Worm (Caenorhabditis elegans) whole organism, late embryonic: ENCODE measurements around the gene B0284.3.

Experiments
- C08G9.2 ChIP-seq: sonication (generic microtip); optimal IDR thresholded peaks from 2 replicates; lab custom pipeline; 2016; ENCODE audit warnings: mild to moderate bottlenecking, missing genetic modification characterization, moderate library complexity, missing compliant biosample characterization
- C38D4.7 ChIP-seq: fragments of 200-800 bp; sonication (Bioruptor generic); optimal IDR thresholded peaks from 2 replicates; lab custom pipeline; 2018; ENCODE audit warnings: mild to moderate bottlenecking, missing genetic modification characterization, moderate library complexity, missing compliant biosample characterization
- K02D7.2 ChIP-seq: sonication (generic microtip); optimal IDR thresholded peaks from 2 replicates; lab custom pipeline; 2017; ENCODE audit warnings: mild to moderate bottlenecking, missing genetic modification characterization, missing compliant biosample characterization
- T23F11.4 ChIP-seq: fragments of 200-800 bp; sonication (Bioruptor generic); optimal IDR thresholded peaks from 2 replicates; lab custom pipeline; 2018; ENCODE audit warnings: mild to moderate bottlenecking, missing genetic modification characterization, missing compliant biosample characterization
- Y22D7AL.16 ChIP-seq: sonication (generic microtip); optimal IDR thresholded peaks from 2 replicates; lab custom pipeline; 2016; ENCODE audit warnings: missing genetic modification characterization, missing compliant biosample characterization
- ahr-1 ChIP-seq: sonication (generic microtip); optimal IDR thresholded peaks from 2 replicates; lab custom pipeline; 2016; ENCODE audit warnings: missing genetic modification characterization, missing compliant biosample characterization
- ama-1 ChIP-seq: fragments of 150-350 bp; optimal IDR thresholded peaks from 2 replicates; lab custom pipeline; 2014
- ceh-18 ChIP-seq: sonication (generic microtip); optimal IDR thresholded peaks from 2 replicates; lab custom pipeline; 2016; ENCODE audit warnings: missing genetic modification characterization, missing compliant biosample characterization
- ceh-19 ChIP-seq: fragments of 200-800 bp; sonication (Bioruptor generic); optimal IDR thresholded peaks from 2 replicates; lab custom pipeline; 2018; ENCODE audit warnings: mild to moderate bottlenecking, missing genetic modification characterization, missing compliant biosample characterization
- ceh-2 ChIP-seq: sonication (generic microtip); optimal IDR thresholded peaks from 2 replicates; lab custom pipeline; 2016; ENCODE audit warnings: missing genotype, missing genetic modification characterization, missing compliant biosample characterization
- ceh-24 ChIP-seq: sonication (generic microtip); optimal IDR thresholded peaks from 2 replicates; lab custom pipeline; 2016; ENCODE audit warnings: mild to moderate bottlenecking, missing genetic modification characterization, missing compliant biosample characterization
- ceh-34 ChIP-seq: sonication (generic microtip); optimal IDR thresholded peaks from 2 replicates; lab custom pipeline; 2016; ENCODE audit warnings: mild to moderate bottlenecking, missing genetic modification characterization, missing compliant biosample characterization
- ceh-45 ChIP-seq: fragments of 200-800 bp; sonication (Bioruptor generic); IDR thresholded peaks from 2 replicates; pipeline ENCODE4 v1.3.6; 2022; ENCODE audit warnings: missing genetic modification reagents, missing genetic modification characterization, missing compliant biosample characterization
- ceh-48 ChIP-seq: sonication (generic microtip); optimal IDR thresholded peaks from 2 replicates; lab custom pipeline; 2016; ENCODE audit warnings: missing genetic modification characterization, inconsistent platforms, missing compliant biosample characterization
- ceh-6 ChIP-seq: fragments of 200-800 bp; sonication (Bioruptor generic); optimal IDR thresholded peaks from 2 replicates; lab custom pipeline; 2018; ENCODE audit warnings: mild to moderate bottlenecking, missing genetic modification characterization, missing compliant biosample characterization
- che-1 ChIP-seq: sonication (generic microtip); optimal IDR thresholded peaks from 2 replicates; lab custom pipeline; 2016; ENCODE audit warnings: mild to moderate bottlenecking, missing genetic modification characterization, missing compliant biosample characterization
- dmd-4 ChIP-seq: sonication (generic microtip); optimal IDR thresholded peaks from 2 replicates; lab custom pipeline; 2016; ENCODE audit warnings: borderline replicate concordance, missing genetic modification characterization, missing compliant biosample characterization
- elt-2 ChIP-seq: sonication (generic microtip); optimal IDR thresholded peaks from 2 replicates; lab custom pipeline; 2016; ENCODE audit warnings: missing genetic modification reagents, missing genetic modification characterization, missing compliant biosample characterization
- eyg-1 ChIP-seq: sonication (generic microtip); optimal IDR thresholded peaks from 2 replicates; lab custom pipeline; 2016; ENCODE audit warnings: missing genotype, missing genetic modification characterization, missing compliant biosample characterization
- fkh-6 ChIP-seq: sonication (generic microtip); optimal IDR thresholded peaks from 2 replicates; lab custom pipeline; 2016; ENCODE audit warnings: missing genetic modification characterization, missing compliant biosample characterization
- gmeb-2 ChIP-seq: sonication (generic microtip); optimal IDR thresholded peaks from 2 replicates; lab custom pipeline; 2016; ENCODE audit warnings: missing genetic modification characterization, inconsistent platforms, missing compliant biosample characterization
- hlh-15 ChIP-seq: sonication (generic microtip); optimal IDR thresholded peaks from 2 replicates; lab custom pipeline; 2016; ENCODE audit warnings: missing genetic modification characterization, missing compliant biosample characterization
- hlh-6 ChIP-seq: sonication (generic microtip); optimal IDR thresholded peaks from 2 replicates; lab custom pipeline; 2016; ENCODE audit warnings: missing genotype, missing genetic modification characterization, missing compliant biosample characterization
- lim-6 ChIP-seq: sonication (generic microtip); optimal IDR thresholded peaks from 2 replicates; lab custom pipeline; 2016; ENCODE audit warnings: missing genetic modification characterization, missing compliant biosample characterization
- madf-2 ChIP-seq: sonication (generic microtip); optimal IDR thresholded peaks from 2 replicates; lab custom pipeline; 2017; ENCODE audit warnings: missing genetic modification characterization, missing compliant biosample characterization
- mec-3 ChIP-seq: sonication (generic microtip); optimal IDR thresholded peaks from 2 replicates; lab custom pipeline; 2016; ENCODE audit warnings: borderline replicate concordance, missing genetic modification characterization, missing compliant biosample characterization
- npax-4 ChIP-seq: sonication (generic microtip); optimal IDR thresholded peaks from 2 replicates; lab custom pipeline; 2016; ENCODE audit warnings: missing genetic modification characterization, missing compliant biosample characterization
- odd-2 ChIP-seq: sonication (generic microtip); optimal IDR thresholded peaks from 2 replicates; lab custom pipeline; 2017; ENCODE audit warnings: antibody characterized with exemption, mild to moderate bottlenecking, missing genetic modification characterization, missing compliant biosample characterization
- pat-9 ChIP-seq: fragments of 200-800 bp; sonication (Bioruptor generic); optimal IDR thresholded peaks from 2 replicates; lab custom pipeline; 2018; ENCODE audit warnings: mild to moderate bottlenecking, missing genetic modification characterization, moderate library complexity, missing compliant biosample characterization
- pha-2 ChIP-seq: sonication (generic microtip); optimal IDR thresholded peaks from 2 replicates; lab custom pipeline; 2017; ENCODE audit warnings: mild to moderate bottlenecking, missing genetic modification characterization, missing compliant biosample characterization
- pha-4 ChIP-seq: fragments of 150-350 bp; optimal IDR thresholded peaks from 2 replicates; lab custom pipeline; 2018; ENCODE audit warnings: missing biosample characterization, missing genetic modification reagents, missing genetic modification characterization
- rnt-1 ChIP-seq: sonication (generic microtip); optimal IDR thresholded peaks from 2 replicates; lab custom pipeline; 2016; ENCODE audit warnings: missing genetic modification characterization, missing compliant biosample characterization
- sdc-2 ChIP-seq: sonication (generic microtip); optimal IDR thresholded peaks from 2 replicates; lab custom pipeline; 2016; ENCODE audit warnings: missing genotype, missing genetic modification characterization, missing compliant biosample characterization
- sox-2 ChIP-seq: fragments of 200-800 bp; sonication (Bioruptor generic); IDR thresholded peaks from 2 replicates; pipeline ENCODE4 v1.3.6; 2022; ENCODE audit warnings: missing genetic modification reagents, missing genetic modification characterization, missing compliant biosample characterization
- sox-4 ChIP-seq: sonication (generic microtip); optimal IDR thresholded peaks from 2 replicates; lab custom pipeline; 2017; ENCODE audit warnings: mild to moderate bottlenecking, missing genetic modification characterization, inconsistent platforms, missing compliant biosample characterization
- syd-9 ChIP-seq: sonication (generic microtip); optimal IDR thresholded peaks from 2 replicates; lab custom pipeline; 2016; ENCODE audit warnings: mild to moderate bottlenecking, missing genetic modification characterization, moderate library complexity, missing compliant biosample characterization
- tbx-2 ChIP-seq: sonication (generic microtip); optimal IDR thresholded peaks from 2 replicates; lab custom pipeline; 2016; ENCODE audit warnings: missing genetic modification characterization, missing compliant biosample characterization
- tbx-7 ChIP-seq: sonication (generic microtip); optimal IDR thresholded peaks from 2 replicates; lab custom pipeline; 2016; ENCODE audit warnings: missing genotype, missing genetic modification characterization, missing compliant biosample characterization
- ttx-3 ChIP-seq: sonication (generic microtip); optimal IDR thresholded peaks from 2 replicates; lab custom pipeline; 2016; ENCODE audit warnings: missing genetic modification reagents, missing genetic modification characterization, missing compliant biosample characterization
- unc-3 ChIP-seq, 2 experiments: fragments of 200-800 bp in 1 of 2; sonication (Bioruptor generic) in 1 of 2; sonication (generic microtip) in 1 of 2; conservative IDR thresholded peaks in 1 of 2; optimal IDR thresholded peaks in 1 of 2; 2 replicates each; pipeline versions ENCODE4 v1.3.6 to Lab custom; 2016 to 2022; ENCODE audit warnings: missing compliant biosample characterization in 2 of 2, missing genetic modification characterization in 2 of 2, missing genetic modification reagents in 1 of 2
- unc-86 ChIP-seq: sonication (generic microtip); optimal IDR thresholded peaks from 2 replicates; lab custom pipeline; 2016; ENCODE audit warnings: missing genetic modification characterization, missing compliant biosample characterization
- zip-5 ChIP-seq: sonication (generic microtip); optimal IDR thresholded peaks from 2 replicates; lab custom pipeline; 2016; ENCODE audit warnings: missing genetic modification characterization, missing compliant biosample characterization
- ztf-16 ChIP-seq: sonication (generic microtip); optimal IDR thresholded peaks from 2 replicates; lab custom pipeline; 2017; ENCODE audit warnings: missing genetic modification characterization, missing compliant biosample characterization

B0284.3 gene

ce11 chrIII:4379717-4380116 is at the start of gene B0284.3:
Gene B0284.3, minus strand, starts transcription at chrIII:4379817.
- TF ChIP-seq T23F11.4 (GFP tag; lab: Kevin White, UChicago): no peak
- TF ChIP-seq madf-2 (tag; lab: Kevin White, UChicago): no peak
- no peak for TF ChIP-seq eyg-1 (tag; lab: Kevin White, UChicago)
- no peak for TF ChIP-seq pha-4 (tag; lab: Kevin White, UChicago)
- no peak for TF ChIP-seq odd-2
- no peak for TF ChIP-seq mec-3 (tag; lab: Kevin White, UChicago)
- no peak for TF ChIP-seq lim-6 (tag; lab: Kevin White, UChicago)
- no peak for TF ChIP-seq gmeb-2 (tag; lab: Kevin White, UChicago)
- TF ChIP-seq tbx-7 (tag; lab: Kevin White, UChicago): no peak
- TF ChIP-seq, all 69 proteins: peak for 0

- no peak for TF ChIP-seq rnt-1
- TF ChIP-seq sox-4 (tag; lab: Kevin White, UChicago): no peak
- TF ChIP-seq ceh-2 (tag; lab: Kevin White, UChicago): no peak
- TF ChIP-seq ceh-48 (tag; lab: Kevin White, UChicago): no peak
- TF ChIP-seq che-1 (tag; lab: Kevin White, UChicago): no peak
- TF ChIP-seq ama-1 (lab: Kevin White, UChicago): no peak
- TF ChIP-seq fkh-6 (tag; lab: Kevin White, UChicago): no peak
- TF ChIP-seq ceh-18 (tag; lab: Kevin White, UChicago): no peak
- TF ChIP-seq ztf-16 (tag; lab: Kevin White, UChicago): no peak
- no peak for TF ChIP-seq ceh-19 (GFP tag; lab: Kevin White, UChicago)
- no peak for TF ChIP-seq ceh-24 (tag; lab: Kevin White, UChicago)
Observed at ce11 chrIII:4429402-4429801, 49.8 kb upstream of the B0284.3 start, which contains the start of gene C28A5.6. Gene C28A5.6, minus strand, starts transcription at chrIII:4429502.

- TF ChIP-seq Y22D7AL.16 (tag; lab: Kevin White, UChicago) (peak; percentile 14), pat-9 (tag; lab: Kevin White, UChicago) (no peak), sox-4 (tag; lab: Kevin White, UChicago) (peak; percentile 8), ceh-45 (GFP tag; lab: Robert Waterston, UW) (0 out of 2 replicates have a peak, but pooled peaks have one; percentile 42), unc-3 (GFP tag; conservative IDR thresholded peaks at IDR 0.05; lab: Robert Waterston, UW) (peak; percentile 40; the same call in 1 of the 2 replicates), unc-3 (tag; optimal IDR thresholded peaks at IDR 0.05; lab: Kevin White, UChicago) (no peak), C08G9.2 (tag; lab: Kevin White, UChicago) (peak; percentile 10), C38D4.7 (GFP tag; lab: Kevin White, UChicago) (peak; percentile 15), ahr-1 (tag; lab: Kevin White, UChicago) (no peak), T23F11.4 (GFP tag; lab: Kevin White, UChicago) (peak; percentile 56)
- TF ChIP-seq, all 69 proteins: peak for 7
Observed at ce11 chrIII:4428797-4429196, 49.2 kb upstream of the B0284.3 start.

ce11 chrIII:4426711-4427218 is 47.1 kb upstream of the B0284.3 start:
- peak; percentile 7 for TF ChIP-seq tbx-2 (tag; lab: Kevin White, UChicago)
- TF ChIP-seq C08G9.2 (tag; lab: Kevin White, UChicago): peak; percentile 24
- peak; percentile 63 for TF ChIP-seq ceh-2 (tag; lab: Kevin White, UChicago)
- peak; percentile 40 for TF ChIP-seq zip-5
- peak; percentile 82 for TF ChIP-seq ceh-45 (GFP tag; lab: Robert Waterston, UW)
- peak; percentile 33 for TF ChIP-seq madf-2 (tag; lab: Kevin White, UChicago)
- TF ChIP-seq elt-2 (tag; lab: Kevin White, UChicago): peak; percentile 57
- TF ChIP-seq pha-2 (tag; lab: Kevin White, UChicago): peak; percentile 64
- peak; percentile 91 for TF ChIP-seq sox-2
- peak; percentile 22 for TF ChIP-seq syd-9 (tag; lab: Kevin White, UChicago)
- peak; percentile 49 for TF ChIP-seq unc-86 (tag; lab: Kevin White, UChicago)
- TF ChIP-seq npax-4 (tag; lab: Kevin White, UChicago): peak; percentile 48
- peak; percentile 17 for TF ChIP-seq ztf-16 (tag; lab: Kevin White, UChicago)
- peak; percentile 40 for TF ChIP-seq ceh-24 (tag; lab: Kevin White, UChicago)
- TF ChIP-seq sdc-2 (tag; lab: Kevin White, UChicago): peak; percentile 40
- peak; percentile 42 for TF ChIP-seq ceh-6 (GFP tag; lab: Kevin White, UChicago)
- peak; percentile 66 for TF ChIP-seq pat-9 (tag; lab: Kevin White, UChicago)
- TF ChIP-seq che-1 (tag; lab: Kevin White, UChicago): peak; percentile 73
- TF ChIP-seq hlh-6 (tag; lab: Kevin White, UChicago): peak; percentile 67
- peak; percentile 59 for TF ChIP-seq sox-4 (tag; lab: Kevin White, UChicago)
- peak; percentile 32 for TF ChIP-seq ceh-34
- peak; percentile 24 for TF ChIP-seq dmd-4 (tag; lab: Kevin White, UChicago)
- peak; percentile 54 for TF ChIP-seq ttx-3 (tag; lab: Kevin White, UChicago)
- TF ChIP-seq K02D7.2 (tag; lab: Kevin White, UChicago): peak; percentile 58
- TF ChIP-seq ceh-19 (GFP tag; lab: Kevin White, UChicago): peak; percentile 63
- peak; percentile 70 for TF ChIP-seq C38D4.7 (GFP tag; lab: Kevin White, UChicago)
- TF ChIP-seq hlh-15 (tag; lab: Kevin White, UChicago): peak; percentile 32
- TF ChIP-seq fkh-6 (tag; lab: Kevin White, UChicago): peak; percentile 62
- TF ChIP-seq Y22D7AL.16 (tag; lab: Kevin White, UChicago): peak; percentile 35
